Worm (Caenorhabditis elegans) whole organism, late embryonic: ENCODE results near the gene bec-1.

Source experiments
- ama-1 ChIP-seq: fragments of 150-350 bp; optimal IDR thresholded peaks from 2 replicates; lab custom pipeline; 2014
- ceh-2 ChIP-seq: sonication (generic microtip); optimal IDR thresholded peaks from 2 replicates; lab custom pipeline; 2016; ENCODE audit warnings: missing genotype, missing genetic modification characterization, missing compliant biosample characterization
- ceh-48 ChIP-seq: sonication (generic microtip); optimal IDR thresholded peaks from 2 replicates; lab custom pipeline; 2016; ENCODE audit warnings: missing genetic modification characterization, inconsistent platforms, missing compliant biosample characterization
- ets-4 ChIP-seq: sonication (generic microtip); optimal IDR thresholded peaks from 2 replicates; lab custom pipeline; 2016; ENCODE audit warnings: missing genetic modification characterization, missing compliant biosample characterization
- gmeb-2 ChIP-seq: sonication (generic microtip); optimal IDR thresholded peaks from 2 replicates; lab custom pipeline; 2016; ENCODE audit warnings: missing genetic modification characterization, inconsistent platforms, missing compliant biosample characterization
- nfya-1 ChIP-seq: sonication (generic microtip); optimal IDR thresholded peaks from 2 replicates; lab custom pipeline; 2017; ENCODE audit warnings: missing genetic modification characterization, mild to moderate bottlenecking, missing compliant biosample characterization, antibody characterized with exemption, moderate library complexity
- pax-1 ChIP-seq: fragments of 150-350 bp; optimal IDR thresholded peaks from 2 replicates; lab custom pipeline; 2014; ENCODE audit warnings: missing biosample characterization, missing genetic modification characterization
- pha-4 ChIP-seq: fragments of 150-350 bp; optimal IDR thresholded peaks from 2 replicates; lab custom pipeline; 2018; ENCODE audit warnings: missing biosample characterization, missing genetic modification reagents, missing genetic modification characterization
- pqm-1 ChIP-seq: sonication (generic microtip); optimal IDR thresholded peaks from 2 replicates; lab custom pipeline; 2016; ENCODE audit warnings: missing genetic modification characterization, missing compliant biosample characterization
- tbx-2 ChIP-seq: sonication (generic microtip); optimal IDR thresholded peaks from 2 replicates; lab custom pipeline; 2016; ENCODE audit warnings: missing genetic modification characterization, missing compliant biosample characterization

ce11 chrIV:5703917-5704316, 39.7 kb upstream of the bec-1 start:
- TF ChIP-seq pqm-1 (tag; lab: Kevin White, UChicago) (no peak), ceh-2 (tag; lab: Kevin White, UChicago) (no peak), ama-1 (no peak), pha-4 (tag; lab: Kevin White, UChicago) (no peak), nfya-1 (tag; lab: Kevin White, UChicago) (no peak), ceh-48 (tag; lab: Kevin White, UChicago) (no peak), gmeb-2 (tag; lab: Kevin White, UChicago) (no peak), tbx-2 (tag; lab: Kevin White, UChicago) (no peak), ets-4 (tag; lab: Kevin White, UChicago) (no peak), pax-1 (tag; lab: Kevin White, UChicago) (no peak)
